Worm (Caenorhabditis elegans) whole organism, L4/young adult: ENCODE results near the gene B0024.3.

ENCODE experiments used
- dao-5 ChIP-seq: sonication (generic microtip); optimal IDR thresholded peaks from 2 replicates; lab custom pipeline; 2016; ENCODE audit warnings: missing genotype, missing genetic modification characterization, moderate library complexity, missing compliant biosample characterization
- him-1 ChIP-seq: sonication (generic microtip); optimal IDR thresholded peaks from 2 replicates; lab custom pipeline; 2016; ENCODE audit warnings: missing genotype, missing genetic modification reagents, missing genetic modification characterization, missing compliant biosample characterization

DNA sequence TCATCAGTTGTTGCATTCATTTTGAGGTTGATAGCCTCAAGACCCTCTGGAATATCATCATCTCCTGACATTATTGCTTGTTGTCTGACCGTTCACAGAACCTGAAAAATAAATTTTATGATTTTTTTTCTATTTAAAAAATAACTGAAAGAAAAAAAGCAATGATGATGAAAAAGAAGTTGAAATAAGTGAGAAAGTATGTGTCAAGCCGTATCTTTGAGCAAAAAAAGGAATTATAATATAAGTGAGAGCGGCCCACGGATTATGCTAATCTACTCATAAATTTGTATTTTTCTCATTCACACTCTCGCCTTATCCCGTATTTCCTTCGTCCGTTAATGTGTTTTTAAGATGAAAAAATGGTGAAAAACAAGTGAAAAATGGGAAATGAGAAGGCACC, 17.1 kb upstream of the B0024.3 start, which contains the start of gene ric-4:
- TF ChIP-seq him-1 (tag; lab: Kevin White, UChicago) (no peak), dao-5 (tag; lab: Kevin White, UChicago) (no peak)
